Fruit fly (Drosophila melanogaster): ENCODE data around the gene CG42857.

The CG42857 gene

DNA sequence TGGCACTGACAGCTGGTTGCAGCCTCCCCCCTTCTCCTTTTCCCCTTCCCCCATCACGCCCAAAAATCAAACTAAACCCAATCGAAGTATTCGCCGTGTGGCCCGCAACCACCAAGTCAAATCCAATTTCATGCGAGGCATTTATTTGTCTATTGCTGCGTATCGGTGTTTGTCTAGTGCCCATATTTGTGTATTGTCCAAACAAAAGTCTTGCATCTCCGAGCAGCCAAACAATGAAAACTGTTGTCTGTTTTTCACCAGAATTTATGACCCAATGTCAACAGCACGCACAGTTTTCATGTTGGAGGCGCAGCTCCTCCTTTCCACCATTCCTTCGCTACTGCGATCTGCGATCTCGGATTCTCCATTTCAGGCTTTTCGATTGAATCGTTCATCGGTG is 49.0 kb upstream of the CG42857 start (continued):
- TF ChIP-seq CG6254 (GFP tag; optimal IDR thresholded peaks at IDR 0.05), result peak; percentile 59
- TF ChIP-seq CG15601 (tag; optimal IDR thresholded peaks at IDR 0.05), result peak; percentile 69
- peak; percentile 44 for TF ChIP-seq CG17186 (GFP tag; optimal IDR thresholded peaks at IDR 0.05)
- TF ChIP-seq Kr (GFP tag; optimal IDR thresholded peaks at IDR 0.05), result peak; percentile 93
- TF ChIP-seq C15 (GFP tag; IDR thresholded peaks at IDR 0.05), result no peak
- TF ChIP-seq CG7271 (tag; optimal IDR thresholded peaks at IDR 0.05), result peak; percentile 41
- no peak for TF ChIP-seq pita (GFP tag; optimal IDR thresholded peaks at IDR 0.05)
- TF ChIP-seq sd (tag; optimal IDR thresholded peaks at IDR 0.05), result peak; percentile 4
- TF ChIP-seq CG7745 (tag; optimal IDR thresholded peaks at IDR 0.05), result peak; percentile 74
- peak; percentile 57 for TF ChIP-seq trem (tag; optimal IDR thresholded peaks at IDR 0.05)
- TF ChIP-seq CG1529 (GFP tag; optimal IDR thresholded peaks at IDR 0.05), result peak; percentile 68
- no peak for TF ChIP-seq usp (GFP tag; optimal IDR thresholded peaks at IDR 0.05)
- no peak for TF ChIP-seq NfI (GFP tag; optimal IDR thresholded peaks at IDR 0.05)
- TF ChIP-seq fd102C (GFP tag; optimal IDR thresholded peaks at IDR 0.05), result peak; percentile 92
- peak; percentile 28 for TF ChIP-seq CG12942 (GFP tag; optimal IDR thresholded peaks at IDR 0.05)
- TF ChIP-seq CG8281 (tag; optimal IDR thresholded peaks at IDR 0.05), result peak; percentile 13
- TF ChIP-seq CG10959 (GFP tag; IDR thresholded peaks at IDR 0.05), result peak; percentile 35; the same call in 1 of the 2 replicates
- no peak for TF ChIP-seq CG1832 (GFP tag; optimal IDR thresholded peaks at IDR 0.05)
- TF ChIP-seq E2f1 (GFP tag; IDR thresholded peaks at IDR 0.05), result peak; percentile 32; the same call in 1 of the 2 replicates
- no peak for TF ChIP-seq CG11093 (GFP tag; IDR thresholded peaks at IDR 0.05)
- 0 out of 2 replicates have a peak, but pooled peaks have one; percentile 21 for TF ChIP-seq sob (GFP tag; IDR thresholded peaks at IDR 0.05)
- TF ChIP-seq sr (GFP tag; IDR thresholded peaks at IDR 0.05), result peak; percentile 40; the same call in 1 of the 3 replicates
- peak; percentile 87 for TF ChIP-seq gsb-n (tag; optimal IDR thresholded peaks at IDR 0.05)
- TF ChIP-seq Dip3 (GFP tag; optimal IDR thresholded peaks at IDR 0.05), result no peak

DNA sequence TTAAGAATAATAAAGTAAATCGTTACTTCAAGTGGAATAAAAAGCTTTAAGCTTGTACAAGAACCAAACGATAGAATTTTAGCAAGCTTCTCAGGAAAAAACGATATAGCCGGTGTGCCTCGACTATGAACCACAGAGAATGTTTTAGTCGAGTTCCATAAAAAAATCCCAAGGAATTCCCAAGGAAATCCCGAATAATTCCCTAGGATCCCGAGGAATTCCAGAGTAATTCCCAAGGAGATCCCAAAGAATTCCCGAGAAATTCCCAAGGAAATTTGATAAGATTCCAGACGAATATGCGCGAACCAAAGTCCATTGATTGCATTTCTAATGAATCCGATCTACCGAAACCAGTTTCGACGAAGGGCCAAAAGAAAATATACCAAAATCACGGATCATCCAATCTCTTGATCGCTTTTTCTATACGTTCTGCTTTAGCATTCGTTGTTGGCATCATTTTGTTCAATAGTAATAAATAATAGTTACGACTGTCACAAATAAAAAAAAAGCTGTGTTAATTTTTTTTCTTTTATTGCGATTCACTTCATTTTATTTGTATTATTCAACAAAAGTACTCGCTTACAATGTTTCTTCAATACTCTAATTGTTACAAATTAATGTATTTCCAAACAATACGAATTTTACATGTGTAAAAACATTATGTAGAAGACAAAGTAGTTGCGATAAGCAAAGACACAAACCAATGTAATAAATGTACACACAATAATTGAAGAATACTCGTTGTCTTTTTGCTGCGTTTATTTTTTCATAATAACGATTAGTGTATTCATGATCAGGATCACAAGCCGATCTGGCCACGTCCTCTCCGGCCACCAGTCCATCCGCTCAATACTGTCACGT is 47.8 kb upstream of the CG42857 start:
- TF ChIP-seq phol (tag; optimal IDR thresholded peaks at IDR 0.05) (peak; percentile 21), Oaz (GFP tag; IDR thresholded peaks at IDR 0.05) (no peak), Ets97D (GFP tag; optimal IDR thresholded peaks at IDR 0.05) (no peak), kni (GFP tag; optimal IDR thresholded peaks at IDR 0.05) (peak; percentile 72), hbn (GFP tag; IDR thresholded peaks at IDR 0.05; ENCODE audit: partially characterized antibody) (no peak), CG15514 (GFP tag; optimal IDR thresholded peaks at IDR 0.05) (peak; percentile 27), mirr (GFP tag; optimal IDR thresholded peaks at IDR 0.05) (no peak), CG8765 (GFP tag; IDR thresholded peaks at IDR 0.05) (no peak), CG2678 (tag; optimal IDR thresholded peaks at IDR 0.05) (no peak), Pdp1 (GFP tag; optimal IDR thresholded peaks at IDR 0.05) (peak in 1 of 2 experiments; percentile 35), CG2129 (GFP tag; IDR thresholded peaks at IDR 0.05; ENCODE audit: partially characterized antibody) (no peak), CG31441 (GFP tag; IDR thresholded peaks at IDR 0.05) (no peak), CkIIα-i1 (GFP tag; IDR thresholded peaks at IDR 0.05) (no peak), CG4617 (GFP tag; optimal IDR thresholded peaks at IDR 0.05; ENCODE audit: borderline replicate concordance) (no peak), CG2199 (GFP tag; IDR thresholded peaks at IDR 0.05) (peak; percentile 99), CG16815 (GFP tag; optimal IDR thresholded peaks at IDR 0.05) (no peak), Hmr (GFP tag; optimal IDR thresholded peaks at IDR 0.05) (peak; percentile 10), Opbp (GFP tag; IDR thresholded peaks at IDR 0.05; ENCODE audit: partially characterized antibody) (0 out of 3 replicates have a peak, but pooled peaks have one; percentile 2), knrl (GFP tag; IDR thresholded peaks at IDR 0.05; ENCODE audit: partially characterized antibody) (peak; percentile 16; the same call in 1 of the 3 replicates), CG8281 (tag; optimal IDR thresholded peaks at IDR 0.05) (peak; percentile 67), CG6254 (GFP tag; optimal IDR thresholded peaks at IDR 0.05) (no peak), CG15269 (tag; optimal IDR thresholded peaks at IDR 0.05) (no peak), pnt (GFP tag; optimal IDR thresholded peaks at IDR 0.05) (no peak), Xrp1 (GFP tag; IDR thresholded peaks at IDR 0.05) (peak; percentile 5; the same call in 1 of the 2 replicates), CG31365 (tag; optimal IDR thresholded peaks at IDR 0.05) (peak; percentile 66), CG32767 (GFP tag; IDR thresholded peaks at IDR 0.05) (no peak)

All from whole organism, embryonic.